Worm (Caenorhabditis elegans): ENCODE data around the gene W06H8.2.

Gene W06H8.2

DNA sequence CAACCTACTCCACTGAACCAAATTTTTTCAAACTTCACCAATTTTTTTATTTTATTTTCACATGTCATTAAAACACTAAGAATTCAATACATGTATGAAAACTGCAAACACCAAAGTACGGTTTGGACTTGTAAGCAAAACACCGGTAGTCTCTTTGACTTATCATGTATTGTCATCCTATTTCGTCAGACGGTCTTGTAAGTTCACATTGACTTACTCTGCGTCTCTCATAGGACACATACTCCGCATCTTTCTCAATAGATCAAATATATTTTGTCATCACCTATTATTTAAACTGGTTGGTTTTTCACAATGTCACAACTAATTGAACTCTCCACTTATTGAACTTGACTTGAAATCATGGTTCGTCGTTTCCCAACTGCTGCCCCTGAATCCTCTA, at the start of gene W06H8.2:
TSS of gene W06H8.2 (plus strand) at position 258 of the 400 bp plus-strand sequence.
- TF ChIP-seq unc-62 (GFP tag; optimal IDR thresholded peaks at IDR 0.05): no peak

DNA sequence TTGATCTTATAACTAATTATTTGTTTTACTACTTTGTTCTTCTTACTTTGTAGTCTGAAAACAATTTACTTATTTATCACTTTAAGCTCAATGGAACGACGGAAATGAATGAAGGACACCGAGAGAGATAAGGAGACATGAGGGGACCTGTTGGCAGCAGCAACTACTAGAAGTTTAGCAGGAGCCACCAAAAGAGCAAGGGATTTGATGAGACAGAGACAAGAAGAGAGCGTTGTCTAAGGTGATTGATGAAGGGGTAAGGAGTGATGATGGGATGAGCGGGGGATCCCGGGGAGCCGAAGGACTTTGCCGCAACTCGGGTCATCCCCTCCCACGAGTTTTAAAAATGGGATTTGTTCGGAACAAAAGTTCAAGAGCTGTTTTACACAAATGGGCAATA, 4.0 kb upstream of the W06H8.2 start, which contains the start of gene ttn-1:
TSS of gene ttn-1 (minus strand) at position 60 of the 400 bp plus-strand sequence.
- no peak for TF ChIP-seq unc-62 (GFP tag; optimal IDR thresholded peaks at IDR 0.05)

DNA sequence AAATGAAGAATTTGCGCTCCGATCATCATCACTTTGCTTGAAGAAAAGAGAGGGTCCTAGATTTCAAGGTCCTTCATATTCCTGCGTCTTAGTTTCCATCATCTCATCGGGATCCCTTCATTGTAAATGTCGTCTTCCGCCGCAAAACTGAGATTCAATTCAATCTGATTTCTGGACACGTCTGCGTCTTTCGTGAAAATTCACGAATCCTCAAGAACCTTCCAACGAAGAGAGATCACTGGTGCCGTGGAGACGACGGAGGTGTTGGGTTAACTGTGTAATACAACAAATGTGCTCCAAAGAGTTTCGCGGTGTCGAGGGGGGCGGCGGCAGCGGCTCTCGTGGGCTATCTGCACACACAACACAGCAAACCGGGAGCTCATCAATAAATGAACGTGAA, 2.5 kb upstream of the W06H8.2 start:
- no peak for TF ChIP-seq unc-62 (GFP tag; optimal IDR thresholded peaks at IDR 0.05)

DNA sequence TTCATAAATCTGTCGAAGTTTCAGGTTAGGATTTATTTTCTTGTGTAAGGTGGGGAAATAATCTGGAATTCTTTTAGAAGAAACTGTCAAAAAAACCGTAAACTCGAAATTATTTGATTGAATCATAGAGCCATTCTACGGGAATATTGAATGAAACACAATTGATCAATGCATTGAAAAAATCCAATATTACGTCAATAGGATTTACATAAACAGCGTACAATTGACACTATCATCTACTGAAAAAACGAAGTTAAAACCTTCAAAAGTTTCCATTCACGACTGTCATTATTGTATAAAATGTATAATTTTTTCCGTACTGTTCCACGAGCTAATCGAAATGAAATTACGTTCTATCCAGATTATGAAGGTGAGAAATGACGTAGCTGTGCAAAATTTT, 2.0 kb downstream of the W06H8.2 start, which contains the start of gene rme-1:
TSS of gene rme-1 (plus strand) at position 301 of the 400 bp plus-strand sequence.
- no peak for TF ChIP-seq unc-62 (GFP tag; optimal IDR thresholded peaks at IDR 0.05)

DNA sequence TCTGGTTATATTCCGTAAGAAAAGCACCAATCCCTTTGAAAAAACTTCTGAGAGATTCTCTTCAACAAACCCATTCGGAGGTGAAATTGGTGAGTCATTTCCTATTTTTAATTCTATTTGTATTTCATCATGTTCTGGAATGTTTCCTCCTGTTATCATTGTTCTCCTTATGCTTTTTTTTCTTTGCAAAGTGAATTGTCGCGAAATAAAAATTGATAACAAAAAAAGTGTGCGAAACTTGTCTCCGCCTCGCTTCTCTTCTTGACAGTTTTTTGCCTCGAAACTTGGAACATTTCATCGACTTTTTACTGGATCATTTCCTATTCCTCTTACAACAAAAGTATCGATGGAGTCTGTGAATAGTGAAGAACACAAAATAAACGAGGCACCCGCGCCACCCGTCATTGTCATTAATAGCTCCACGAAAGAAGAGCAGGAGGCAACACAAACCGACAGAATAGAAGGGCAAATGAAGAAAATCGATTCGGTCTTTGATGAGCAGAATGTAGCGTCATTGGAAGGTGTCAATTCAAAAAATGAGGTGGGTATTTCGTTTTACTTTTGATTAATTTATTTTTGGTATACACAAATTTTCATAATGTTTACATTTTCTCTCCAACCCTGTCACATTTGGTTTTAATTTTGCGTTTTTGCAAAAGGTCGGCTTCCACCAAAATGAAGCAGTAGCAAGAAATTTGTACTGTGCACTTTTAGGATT, 3.5 kb downstream of the W06H8.2 start:
- no peak for TF ChIP-seq unc-62 (GFP tag; optimal IDR thresholded peaks at IDR 0.05)

DNA sequence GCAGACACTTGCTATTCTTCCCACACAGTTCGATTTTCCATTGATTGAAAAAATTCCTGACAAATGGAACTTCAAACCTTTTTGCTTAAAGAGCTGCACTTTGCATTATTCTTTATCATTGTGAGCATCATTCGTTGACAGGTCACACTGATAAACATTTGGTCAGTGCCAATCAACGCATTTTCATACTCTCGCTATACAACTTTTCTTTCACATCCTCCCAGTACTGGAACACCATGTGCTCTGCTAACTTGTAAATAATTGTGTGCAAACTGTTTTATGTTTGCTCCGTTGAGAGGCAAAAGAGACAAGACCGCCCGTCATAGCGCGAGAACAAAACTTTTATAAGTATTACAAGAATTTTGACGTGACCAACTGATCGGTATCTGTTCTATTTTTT, 5.0 kb downstream of the W06H8.2 start:
- TF ChIP-seq unc-62 (GFP tag; optimal IDR thresholded peaks at IDR 0.05): no peak

DNA sequence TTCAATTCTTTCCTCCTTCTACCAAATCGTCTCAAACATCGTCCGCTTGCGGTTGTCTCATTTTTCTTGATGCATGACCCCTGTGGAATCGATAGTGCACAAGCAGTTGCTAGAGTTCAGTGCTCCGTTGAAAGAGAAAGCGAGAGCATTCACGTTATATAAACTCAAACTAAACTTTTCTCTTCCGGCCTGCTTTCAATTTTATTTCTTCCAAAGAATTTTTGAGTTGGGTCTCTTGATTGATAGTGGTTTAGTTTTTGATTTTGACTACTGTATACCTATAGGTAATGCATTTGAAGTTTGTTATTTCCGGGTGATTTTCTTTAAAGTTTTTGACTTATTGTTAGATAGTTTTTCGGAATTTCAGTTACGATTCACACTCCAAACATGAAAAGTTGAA, 6.0 kb downstream of the W06H8.2 start:
- no peak for TF ChIP-seq unc-62 (GFP tag; optimal IDR thresholded peaks at IDR 0.05)

DNA sequence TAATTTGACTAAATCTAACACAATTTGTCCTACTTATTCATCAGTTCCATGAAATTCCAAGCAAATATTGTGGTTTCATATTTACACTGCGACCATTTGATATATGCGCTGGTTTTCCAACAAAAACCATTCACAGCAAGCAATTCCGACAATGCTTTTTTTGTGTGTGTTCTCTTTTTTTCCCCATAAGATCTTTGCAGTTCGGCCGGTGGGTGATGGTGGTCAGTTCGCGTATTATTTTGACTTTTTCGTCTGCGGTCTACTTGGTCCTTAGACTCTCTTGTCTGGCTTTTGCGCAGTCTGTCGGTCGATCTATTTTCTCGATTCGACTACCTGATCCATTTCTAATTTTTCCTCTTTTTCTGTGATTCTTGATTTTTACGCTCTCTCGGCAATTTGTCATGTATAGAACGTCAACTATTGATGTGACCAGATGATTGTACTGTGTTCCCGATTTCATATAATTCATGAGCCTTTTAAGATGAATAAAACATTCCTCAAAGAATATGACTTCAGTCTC, 6.7 kb downstream of the W06H8.2 start:
- TF ChIP-seq unc-62 (GFP tag; optimal IDR thresholded peaks at IDR 0.05): no peak

DNA sequence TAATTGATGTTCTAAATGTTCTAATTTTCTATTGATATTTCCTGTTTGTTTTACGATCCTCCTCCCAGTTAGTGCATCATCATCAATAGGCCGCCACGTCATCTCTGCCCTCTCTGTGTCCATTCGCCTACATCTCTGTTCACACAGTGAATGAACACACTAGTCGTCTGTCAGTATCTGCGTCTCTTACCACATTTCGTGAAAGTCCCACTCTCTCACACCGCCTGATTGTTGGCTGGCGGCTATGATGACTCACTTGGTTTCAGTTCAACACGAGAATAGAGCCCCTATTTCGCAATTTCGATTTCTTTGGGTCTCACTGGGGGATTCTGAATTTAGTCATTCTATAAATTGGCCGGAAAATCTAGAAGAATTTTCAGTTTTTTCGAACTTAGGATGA, 7.3 kb downstream of the W06H8.2 start:
- TF ChIP-seq unc-62 (GFP tag; optimal IDR thresholded peaks at IDR 0.05): no peak

DNA sequence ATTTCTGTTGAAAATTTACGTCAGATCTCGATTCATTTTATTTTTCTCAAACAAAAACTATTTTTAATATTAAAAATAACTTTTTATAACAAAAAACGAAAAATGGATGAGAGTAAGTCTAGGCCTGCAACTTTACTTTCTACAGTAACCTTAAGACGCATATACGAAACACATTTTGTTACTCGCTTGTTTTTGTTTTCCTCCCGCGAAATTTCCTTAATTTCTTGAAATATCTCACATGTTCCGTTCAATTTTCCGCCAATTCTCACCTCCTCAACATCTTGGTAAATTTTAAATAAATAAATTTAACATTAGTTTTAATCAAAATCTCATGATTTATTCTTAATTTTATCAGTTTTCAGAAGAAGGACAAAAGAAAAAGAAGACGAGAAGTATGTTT, 7.9 kb downstream of the W06H8.2 start:
- TF ChIP-seq unc-62 (GFP tag; optimal IDR thresholded peaks at IDR 0.05): no peak

DNA sequence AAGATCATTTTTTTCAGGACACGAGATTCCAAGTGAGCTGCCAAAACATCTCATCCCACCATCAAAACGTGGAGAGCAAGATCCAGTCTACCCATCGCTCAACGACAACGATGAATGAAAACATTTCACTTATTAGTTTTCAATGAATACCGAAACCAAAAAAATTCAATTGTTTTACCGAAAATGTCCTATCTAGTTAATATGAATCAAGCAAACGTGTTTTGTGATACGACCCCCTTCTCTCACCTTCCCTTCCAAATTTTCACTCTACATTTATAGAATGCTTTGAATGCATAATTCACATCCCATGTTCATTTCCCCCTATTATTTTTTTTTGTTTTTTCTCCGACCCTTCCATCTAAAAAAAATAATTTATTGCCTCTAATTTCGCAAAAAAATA, 10.6 kb downstream of the W06H8.2 start:
- TF ChIP-seq unc-62 (GFP tag; optimal IDR thresholded peaks at IDR 0.05): no peak

DNA sequence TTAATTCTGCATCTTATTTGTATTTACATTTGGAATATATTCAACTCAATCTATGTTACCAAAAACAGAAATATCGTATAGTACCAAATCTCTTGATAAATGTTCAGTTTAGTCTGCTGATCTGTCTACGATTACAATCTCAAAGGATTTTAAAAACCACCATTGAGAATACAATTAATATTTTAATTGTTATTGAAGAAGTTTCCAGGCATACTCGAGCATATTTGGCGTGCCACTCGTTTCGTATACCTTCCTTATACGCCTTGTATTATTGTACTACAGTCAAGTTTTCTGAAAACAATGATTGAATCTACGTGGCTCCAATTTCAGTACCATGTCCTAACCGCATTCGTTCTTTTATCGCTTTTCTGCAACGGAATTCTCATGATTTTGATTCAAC, 11.3 kb downstream of the W06H8.2 start, which contains the start of gene str-206:
TSS of gene str-206 (plus strand) at position 301 of the 400 bp plus-strand sequence.
- TF ChIP-seq unc-62 (GFP tag; optimal IDR thresholded peaks at IDR 0.05): no peak

DNA sequence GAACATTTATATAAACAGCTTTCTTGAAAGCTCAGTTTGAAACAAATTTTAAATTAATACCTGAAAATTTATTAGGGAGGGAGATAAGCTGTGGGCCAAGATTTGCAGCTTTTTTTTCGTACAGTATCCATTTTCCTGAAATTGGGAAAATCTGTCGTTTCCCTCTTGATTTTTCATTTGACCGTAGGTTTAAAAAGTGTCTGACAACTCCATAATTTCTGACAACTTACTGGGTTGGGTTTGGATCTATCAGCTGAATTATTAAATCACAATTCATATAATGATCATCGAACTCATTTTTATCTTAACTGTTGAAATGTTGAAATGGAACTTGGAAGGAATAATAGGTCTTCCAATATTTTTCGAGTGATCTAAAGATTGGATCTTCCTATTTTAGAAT, 14.2 kb downstream of the W06H8.2 start:
- TF ChIP-seq unc-62 (GFP tag; optimal IDR thresholded peaks at IDR 0.05): no peak

DNA sequence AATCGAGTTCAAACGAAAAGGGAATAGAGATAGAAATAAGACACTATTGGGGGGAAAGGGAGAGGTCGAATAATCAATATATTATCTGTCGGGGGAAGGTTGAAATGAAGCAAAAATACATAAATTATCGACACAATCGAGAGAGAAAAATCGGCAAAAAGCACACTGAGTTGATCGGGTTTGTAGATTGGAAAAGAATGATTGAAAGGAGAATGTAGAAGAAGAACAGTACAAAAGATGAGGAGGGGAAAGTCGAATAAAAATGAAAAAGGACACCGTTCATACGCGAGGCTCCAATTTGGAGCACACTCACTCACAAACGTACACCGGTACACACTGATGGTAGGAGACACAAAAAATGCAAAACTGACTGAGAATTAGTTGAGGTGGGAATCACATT, 14.7 kb downstream of the W06H8.2 start:
- no peak for TF ChIP-seq unc-62 (GFP tag; optimal IDR thresholded peaks at IDR 0.05)

DNA sequence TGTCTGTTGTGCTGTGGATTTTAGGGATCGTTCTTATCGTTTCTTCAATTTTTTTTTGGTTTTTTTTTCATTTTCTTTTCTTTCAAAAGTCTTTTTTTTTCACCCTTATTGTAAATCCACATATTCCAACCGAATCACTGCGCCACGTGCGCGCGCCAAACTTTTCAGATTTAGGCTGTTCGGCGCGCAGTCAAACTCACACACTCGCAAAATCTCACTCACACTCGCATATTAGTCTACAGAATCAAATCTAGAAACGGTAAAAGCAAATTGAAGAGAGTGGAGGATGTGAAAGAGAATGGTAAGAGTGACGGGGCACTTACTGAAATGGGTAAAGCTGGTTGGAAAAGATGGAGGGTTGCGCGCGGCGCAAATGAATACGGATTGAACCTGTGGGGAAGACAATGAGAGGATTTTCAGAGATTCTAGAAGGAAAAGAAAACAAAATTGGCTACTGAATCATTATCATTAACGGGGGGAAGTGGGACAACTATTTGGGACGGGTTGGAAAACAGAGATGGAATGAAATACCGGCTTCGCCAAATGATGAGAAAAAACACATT, 15.7 kb downstream of the W06H8.2 start:
- TF ChIP-seq unc-62 (GFP tag; optimal IDR thresholded peaks at IDR 0.05): no peak

DNA sequence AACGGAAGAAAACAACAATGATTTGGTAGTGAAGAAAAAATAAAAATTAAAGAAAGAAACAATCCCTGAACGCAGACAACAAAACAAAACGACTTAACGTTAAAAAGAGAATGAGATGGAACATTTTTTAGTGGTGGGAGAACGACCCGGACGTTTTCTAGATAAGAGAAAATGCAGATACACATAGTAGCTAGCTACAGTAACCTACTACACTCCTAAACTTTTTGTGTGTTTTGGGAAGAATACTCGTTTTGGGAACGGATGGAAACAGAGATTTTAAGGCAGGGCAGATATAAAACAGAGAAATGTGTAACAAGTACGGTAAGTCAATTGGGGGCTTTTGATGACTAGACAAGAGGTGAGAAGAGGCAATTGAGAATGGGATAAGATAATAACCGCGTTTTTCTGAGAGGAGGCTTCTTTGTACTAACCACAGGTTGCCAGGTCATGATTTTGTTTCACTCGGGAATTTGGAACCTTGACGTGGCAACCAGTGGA, 16.3 kb downstream of the W06H8.2 start:
- no peak for TF ChIP-seq unc-62 (GFP tag; optimal IDR thresholded peaks at IDR 0.05)
